Fruit fly (Drosophila melanogaster) whole organism, embryonic: ENCODE results near the gene ebd1.

Experiments used
- BEAF-32 ChIP-seq: fragments of 200-800 bp; sonication (Bioruptor generic); optimal IDR thresholded peaks from 3 replicates; lab custom pipeline; 2017; ENCODE audit warnings: missing biosample characterization, missing genetic modification characterization, mild to moderate bottlenecking, moderate library complexity, missing genetic modification reagents
- Bdp1 ChIP-seq: fragments of 200-800 bp; sonication (Bioruptor generic); optimal IDR thresholded peaks from 3 replicates; lab custom pipeline; 2016; ENCODE audit warnings: missing biosample characterization, missing genetic modification characterization
- C15 ChIP-seq: fragments of 200-800 bp; sonication (Bioruptor generic); IDR thresholded peaks from 3 replicates; pipeline ENCODE4 v1.3.6; 2022; ENCODE audit warnings: missing biosample characterization, missing genetic modification characterization
- CG11247 ChIP-seq: fragments of 200-800 bp; sonication (Bioruptor generic); IDR thresholded peaks from 2 replicates; pipeline ENCODE4 v1.3.6; 2022; ENCODE audit warnings: missing biosample characterization, missing genetic modification characterization
- CG12071 ChIP-seq: fragments of 200-800 bp; sonication (Bioruptor generic); optimal IDR thresholded peaks from 3 replicates; lab custom pipeline; 2018; ENCODE audit warnings: missing biosample characterization, mild to moderate bottlenecking, missing genetic modification characterization
- CG12236 ChIP-seq: fragments of 200-800 bp; sonication (Bioruptor generic); optimal IDR thresholded peaks from 2 replicates; lab custom pipeline; 2016; ENCODE audit warnings: missing biosample characterization, missing genetic modification characterization
- CG13287 ChIP-seq: fragments of 200-800 bp; sonication (Bioruptor generic); IDR thresholded peaks from 2 replicates; pipeline ENCODE4 v1.3.6; 2022; ENCODE audit warnings: missing biosample characterization, missing genetic modification characterization; ENCODE audit not compliant: partially characterized antibody
- CG14050 ChIP-seq: fragments of 200-800 bp; sonication (Bioruptor generic); IDR thresholded peaks from 3 replicates; pipeline ENCODE4 v1.3.6; 2022; ENCODE audit warnings: missing biosample characterization, missing genetic modification characterization
- CG15514 ChIP-seq: fragments of 200-800 bp; sonication (Bioruptor generic); optimal IDR thresholded peaks from 3 replicates; lab custom pipeline; 2017; ENCODE audit warnings: missing biosample characterization, missing genetic modification characterization, mild to moderate bottlenecking, moderate library complexity, missing genetic modification reagents
- CG1603 ChIP-seq: fragments of 200-800 bp; sonication (Bioruptor generic); optimal IDR thresholded peaks from 2 replicates; lab custom pipeline; 2019; ENCODE audit warnings: missing biosample characterization, mild to moderate bottlenecking, missing genetic modification characterization, moderate library complexity
- CG1792 ChIP-seq: fragments of 200-800 bp; sonication (Bioruptor generic); optimal IDR thresholded peaks from 2 replicates; lab custom pipeline; 2016; ENCODE audit warnings: missing biosample characterization, missing genetic modification characterization
- CG18476 ChIP-seq: fragments of 200-800 bp; sonication (Bioruptor generic); optimal IDR thresholded peaks from 2 replicates; lab custom pipeline; 2016; ENCODE audit warnings: missing biosample characterization, mild to moderate bottlenecking, missing genetic modification characterization
- CG2116 ChIP-seq: fragments of 200-800 bp; sonication (Bioruptor generic); optimal IDR thresholded peaks from 3 replicates; lab custom pipeline; 2018; ENCODE audit warnings: missing biosample characterization, mild to moderate bottlenecking, missing genetic modification characterization
- CG2129 ChIP-seq: fragments of 200-800 bp; sonication (Bioruptor generic); IDR thresholded peaks from 2 replicates; pipeline ENCODE4 v1.3.6; 2022; ENCODE audit warnings: missing biosample characterization, missing genetic modification characterization; ENCODE audit not compliant: partially characterized antibody
- CG34224 ChIP-seq: fragments of 200-800 bp; sonication (Bioruptor generic); IDR thresholded peaks from 3 replicates; pipeline ENCODE4 v1.3.6; 2022; ENCODE audit warnings: missing biosample characterization, missing genetic modification characterization; ENCODE audit not compliant: partially characterized antibody
- CG3838 ChIP-seq: fragments of 200-800 bp; sonication (Bioruptor generic); optimal IDR thresholded peaks from 3 replicates; lab custom pipeline; 2016; ENCODE audit warnings: missing biosample characterization, missing genetic modification characterization
- CG6813 ChIP-seq: fragments of 200-800 bp; sonication (Bioruptor generic); optimal IDR thresholded peaks from 2 replicates; lab custom pipeline; 2017; ENCODE audit warnings: missing biosample characterization, missing genetic modification characterization, mild to moderate bottlenecking, moderate library complexity, missing genetic modification reagents
- CG7786 ChIP-seq: fragments of 200-800 bp; sonication (Bioruptor generic); optimal IDR thresholded peaks from 2 replicates; lab custom pipeline; 2016; ENCODE audit warnings: missing biosample characterization, missing genetic modification characterization
- CG7963 ChIP-seq: fragments of 200-800 bp; sonication (Bioruptor generic); IDR thresholded peaks from 3 replicates; pipeline ENCODE4 v1.3.6; 2022; ENCODE audit warnings: missing biosample characterization, missing genetic modification characterization; ENCODE audit not compliant: partially characterized antibody
- CG8290 ChIP-seq, 3 experiments: fragments of 200-800 bp; sonication (Bioruptor generic); optimal IDR thresholded peaks; 2 replicates each; lab custom pipeline; 2016 to 2019; ENCODE audit warnings: missing biosample characterization in 3 of 3, missing genetic modification characterization in 3 of 3, mild to moderate bottlenecking in 2 of 3, moderate library complexity in 1 of 3
- CoRest ChIP-seq: fragments of 200-800 bp; sonication (Bioruptor generic); optimal IDR thresholded peaks from 3 replicates; lab custom pipeline; 2018; ENCODE audit warnings: missing biosample characterization, mild to moderate bottlenecking, missing genetic modification characterization, moderate library complexity
- Deaf1 ChIP-seq: fragments of 200-800 bp; optimal IDR thresholded peaks from 3 replicates; lab custom pipeline; 2019; ENCODE audit warnings: missing biosample characterization, mild to moderate bottlenecking, missing genetic modification characterization, moderate library complexity
- Dll ChIP-seq: fragments of 200-800 bp; sonication (Bioruptor generic); IDR thresholded peaks from 4 replicates; pipeline ENCODE4 v1.3.6; 2022; ENCODE audit warnings: missing biosample characterization, missing genetic modification characterization; ENCODE audit not compliant: partially characterized antibody
- Lhr ChIP-seq: fragments of 200-800 bp; sonication (Bioruptor generic); optimal IDR thresholded peaks from 3 replicates; lab custom pipeline; 2017; ENCODE audit warnings: mild to moderate bottlenecking, missing biosample characterization, missing genetic modification reagents, missing genetic modification characterization
- MBD-R2 ChIP-seq: fragments of 200-800 bp; sonication (Bioruptor generic); IDR thresholded peaks from 2 replicates; pipeline ENCODE4 v1.3.6; 2022; ENCODE audit warnings: missing biosample characterization, missing genetic modification characterization
- Med ChIP-seq: fragments of 200-800 bp; sonication (Bioruptor generic); peaks from one replicate; lab custom pipeline; 2016; ENCODE audit warnings: missing biosample characterization, missing genetic modification characterization, mild to moderate bottlenecking, inconsistent platforms, moderate library complexity
- Meics ChIP-seq: fragments of 200-800 bp; sonication (Bioruptor generic); optimal IDR thresholded peaks from 2 replicates; lab custom pipeline; 2017; ENCODE audit warnings: missing biosample characterization, mild to moderate bottlenecking, missing genetic modification characterization
- Myb ChIP-seq: fragments of 200-800 bp; sonication (Bioruptor generic); optimal IDR thresholded peaks from 2 replicates; lab custom pipeline; 2016; ENCODE audit warnings: missing biosample characterization, missing genetic modification characterization
- Scr ChIP-seq: fragments of 200-800 bp; sonication (Bioruptor generic); IDR thresholded peaks from 2 replicates; pipeline ENCODE4 v1.3.6; 2022; ENCODE audit warnings: missing biosample characterization, missing genetic modification characterization; ENCODE audit not compliant: partially characterized antibody
- Spps ChIP-seq: fragments of 200-800 bp; sonication (Bioruptor generic); optimal IDR thresholded peaks from 2 replicates; lab custom pipeline; 2018; ENCODE audit warnings: missing biosample characterization, mild to moderate bottlenecking, missing genetic modification characterization
- Sry-δ ChIP-seq: fragments of 200-800 bp; sonication (Bioruptor generic); optimal IDR thresholded peaks from 2 replicates; lab custom pipeline; 2016; ENCODE audit warnings: missing biosample characterization, missing genetic modification characterization
- bcd ChIP-seq: fragments of 200-800 bp; sonication (Bioruptor generic); optimal IDR thresholded peaks from 2 replicates; lab custom pipeline; 2017; ENCODE audit warnings: missing biosample characterization, mild to moderate bottlenecking, missing genetic modification characterization
- btn ChIP-seq: fragments of 200-800 bp; sonication (Bioruptor generic); optimal IDR thresholded peaks from 2 replicates; lab custom pipeline; 2016; ENCODE audit warnings: missing biosample characterization, missing genetic modification characterization
- cg ChIP-seq: fragments of 200-800 bp; sonication (Bioruptor generic); optimal IDR thresholded peaks from 3 replicates; lab custom pipeline; 2019; ENCODE audit warnings: missing biosample characterization, mild to moderate bottlenecking, missing genetic modification characterization, moderate library complexity
- crc ChIP-seq: fragments of 200-800 bp; sonication (Bioruptor generic); optimal IDR thresholded peaks from 2 replicates; lab custom pipeline; 2016; ENCODE audit warnings: missing biosample characterization, missing genetic modification characterization
- fd3F ChIP-seq: fragments of 200-800 bp; sonication (Bioruptor generic); optimal IDR thresholded peaks from 2 replicates; lab custom pipeline; 2018; ENCODE audit warnings: missing biosample characterization, mild to moderate bottlenecking, missing genetic modification characterization, moderate library complexity
- gfzf ChIP-seq: fragments of 200-800 bp; sonication (Bioruptor generic); optimal IDR thresholded peaks from 2 replicates; lab custom pipeline; 2016; ENCODE audit warnings: missing biosample characterization, mild to moderate bottlenecking, missing genetic modification characterization, moderate library complexity
- hbn ChIP-seq: fragments of 200-800 bp; sonication (Bioruptor generic); IDR thresholded peaks from 2 replicates; pipeline ENCODE4 v1.3.6; 2022; ENCODE audit warnings: missing biosample characterization, missing genetic modification characterization; ENCODE audit not compliant: partially characterized antibody
- hth ChIP-seq: fragments of >200 bp; optimal IDR thresholded peaks from 2 replicates; lab custom pipeline; 2017; ENCODE audit warnings: inconsistent platforms
- ind ChIP-seq: fragments of 200-800 bp; sonication (Bioruptor generic); optimal IDR thresholded peaks from 3 replicates; lab custom pipeline; 2016; ENCODE audit warnings: missing biosample characterization, missing genetic modification characterization
- ken ChIP-seq: fragments of 200-800 bp; sonication (Bioruptor generic); IDR thresholded peaks from 3 replicates; pipeline ENCODE4 v1.3.6; 2022; ENCODE audit warnings: missing biosample characterization, missing genetic modification characterization
- mld ChIP-seq: fragments of 200-800 bp; sonication (Bioruptor generic); IDR thresholded peaks from 3 replicates; pipeline ENCODE4 v1.3.6; 2022; ENCODE audit warnings: missing biosample characterization, missing genetic modification characterization; ENCODE audit not compliant: partially characterized antibody
- otp ChIP-seq: fragments of 200-800 bp; sonication (Bioruptor generic); IDR thresholded peaks from 3 replicates; pipeline ENCODE4, ENCODE4 v1.3.6; 2022; ENCODE audit warnings: missing biosample characterization, missing genetic modification characterization
- pzg ChIP-seq: fragments of 200-800 bp; sonication (Bioruptor generic); optimal IDR thresholded peaks from 3 replicates; lab custom pipeline; 2018; ENCODE audit warnings: missing biosample characterization, mild to moderate bottlenecking, missing genetic modification characterization, moderate library complexity
- stwl ChIP-seq: fragments of 200-800 bp; sonication (Bioruptor generic); optimal IDR thresholded peaks from 3 replicates; lab custom pipeline; 2018; ENCODE audit warnings: missing biosample characterization, mild to moderate bottlenecking, missing genetic modification characterization, moderate library complexity
- trem ChIP-seq: fragments of 200-800 bp; optimal IDR thresholded peaks from 3 replicates; lab custom pipeline; 2019; ENCODE audit warnings: missing biosample characterization, mild to moderate bottlenecking, missing genetic modification characterization, moderate library complexity
- tup ChIP-seq: fragments of 200-800 bp; sonication (Bioruptor generic); optimal IDR thresholded peaks from 2 replicates; lab custom pipeline; 2016; ENCODE audit warnings: missing biosample characterization, mild to moderate bottlenecking, missing genetic modification characterization, moderate library complexity

The ebd1 gene

DNA sequence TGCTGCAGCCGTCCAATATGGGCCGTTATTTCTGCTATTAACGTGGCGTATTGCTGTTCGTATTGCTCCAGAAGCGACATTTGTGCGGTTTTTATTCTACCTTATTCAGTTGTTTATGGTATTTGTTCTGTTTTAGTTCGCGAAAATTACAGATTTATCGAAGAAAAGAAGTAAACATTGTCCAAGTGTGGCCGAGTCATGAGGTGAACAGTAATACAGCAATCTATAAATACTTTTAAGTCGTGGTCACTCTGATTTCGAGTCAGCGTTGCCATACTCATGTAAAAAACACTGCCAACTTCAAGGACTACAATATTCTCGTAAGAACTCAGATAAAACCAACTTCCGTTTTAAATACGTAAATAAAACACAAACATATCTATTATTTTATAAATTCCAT is 7.3 kb upstream of the ebd1 start, which contains the start of gene Vti1a (continued):
- no peak for TF ChIP-seq Spps
- TF ChIP-seq stwl (tag; lab: Kevin White, UChicago) = peak; percentile 98
- peak; percentile 6 for TF ChIP-seq Sry-δ (GFP tag; lab: Kevin White, UChicago)
- no peak for TF ChIP-seq fd3F (GFP tag; lab: Kevin White, UChicago)
- TF ChIP-seq hth (lab: Kevin White, UChicago) = no peak
- no peak for TF ChIP-seq cg
- no peak for TF ChIP-seq C15 (GFP tag; lab: Robert Waterston, UW)
- no peak for TF ChIP-seq tup (GFP tag; lab: Kevin White, UChicago)
- no peak for TF ChIP-seq CG14050 (GFP tag; lab: Robert Waterston, UW)
- no peak for TF ChIP-seq bcd
- peak; percentile 9 for TF ChIP-seq Deaf1 (tag; lab: Kevin White, UChicago)
- TF ChIP-seq CG12236 (GFP tag; lab: Kevin White, UChicago) = no peak
- TF ChIP-seq pzg (GFP tag; lab: Kevin White, UChicago) = peak; percentile 86
- no peak for TF ChIP-seq CG11247
- no peak for TF ChIP-seq CG7786
- peak; percentile 34 for TF ChIP-seq BEAF-32 (GFP tag; lab: Kevin White, UChicago)
- TF ChIP-seq MBD-R2 = peak; percentile 82
- no peak for TF ChIP-seq Meics (GFP tag; lab: Kevin White, UChicago)
- TF ChIP-seq ind (GFP tag; lab: Kevin White, UChicago) = no peak
- no peak for TF ChIP-seq CG2129 (GFP tag; lab: Robert Waterston, UW)
- TF ChIP-seq CG18476 (GFP tag; lab: Kevin White, UChicago) = no peak
- TF ChIP-seq ken = no peak
- no peak for TF ChIP-seq Bdp1 (GFP tag; lab: Kevin White, UChicago)
- TF ChIP-seq btn (GFP tag; lab: Kevin White, UChicago) = no peak
- no peak for TF ChIP-seq crc (GFP tag; lab: Kevin White, UChicago)
- no peak for TF ChIP-seq otp (GFP tag; lab: Robert Waterston, UW)
- TF ChIP-seq CG6813 (GFP tag; lab: Kevin White, UChicago) = no peak

dm6 chr3L:690031-690686 is 4.8 kb upstream of the ebd1 start, which contains the start of the genes CG32483 and RabX6:
Gene CG32483, minus strand, starts transcription at chr3L:690081.
Gene RabX6, plus strand, starts transcription at chr3L:690517.
- TF ChIP-seq Lhr (GFP tag; lab: Kevin White, UChicago) (peak; percentile 18), CG15514 (GFP tag; lab: Kevin White, UChicago) (peak; percentile 97), Med (GFP tag; lab: Kevin White, UChicago) (peak; percentile 5), CG2116 (GFP tag; lab: Kevin White, UChicago) (peak; percentile 73), CG1792 (GFP tag; lab: Kevin White, UChicago) (no peak), CoRest (tag; lab: Kevin White, UChicago) (no peak), CG3838 (GFP tag; lab: Kevin White, UChicago) (peak; percentile 95), Sry-δ (GFP tag; lab: Kevin White, UChicago) (peak; percentile 9), CG34224 (GFP tag; lab: Robert Waterston, UW) (peak; percentile 61; the same call in 1 of the 3 replicates), CG13287 (GFP tag; lab: Robert Waterston, UW) (peak; percentile 65), Dll (GFP tag; lab: Robert Waterston, UW) (peak; percentile 55; the same call in 2 of the 4 replicates), mld (0 out of 3 replicates have a peak, but pooled peaks have one; percentile 35), CG12071 (GFP tag; lab: Kevin White, UChicago) (no peak), hbn (GFP tag; lab: Robert Waterston, UW) (peak; percentile 25; the same call in 1 of the 2 replicates), stwl (tag; lab: Kevin White, UChicago) (peak; percentile 74), BEAF-32 (GFP tag; lab: Kevin White, UChicago) (peak; percentile 42), gfzf (GFP tag; lab: Kevin White, UChicago) (peak; percentile 18), Myb (GFP tag; lab: Kevin White, UChicago) (peak; percentile 63), CG8290 (GFP tag; optimal IDR thresholded peaks at IDR 0.05; lab: Kevin White, UChicago) (no peak), CG8290 (tag; optimal IDR thresholded peaks at IDR 0.05; lab: Kevin White, UChicago) (peak in 1 of 2 experiments; percentile 9), CG7963 (0 out of 3 replicates have a peak, but pooled peaks have one; percentile 53), CG1603 (tag; lab: Kevin White, UChicago) (peak; percentile 25), Scr (peak; percentile 30), trem (tag; lab: Kevin White, UChicago) (peak; percentile 35)
